Fruit fly (Drosophila melanogaster): ENCODE measurements around the gene CG2841.

The CG2841 gene

DNA sequence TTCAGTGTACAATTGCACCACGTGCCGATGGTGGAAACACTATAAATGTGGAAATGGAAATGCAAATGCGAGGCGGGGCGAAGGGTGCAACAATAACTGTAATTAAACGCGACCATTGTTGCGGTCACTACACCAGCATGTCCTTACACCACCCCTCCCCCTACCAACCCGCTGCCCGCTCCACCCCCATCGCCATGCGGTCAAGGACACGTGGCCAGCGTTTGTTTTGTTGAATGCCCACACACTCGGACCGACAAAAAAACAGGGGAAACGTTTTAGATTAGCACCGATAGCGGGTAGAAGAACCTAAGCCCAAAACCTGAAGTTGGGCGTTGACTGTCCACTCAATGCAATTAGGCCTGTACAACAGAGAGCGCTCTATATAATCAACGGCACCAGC, 28.4 kb upstream of the CG2841 start:
- TF ChIP-seq sv (GFP tag; optimal IDR thresholded peaks at IDR 0.05): no peak
- TF ChIP-seq dl (GFP tag; optimal IDR thresholded peaks at IDR 0.05; ENCODE audit: insufficient read depth in 1 of 2, partially characterized antibody in 2 of 2): no peak
- no peak for TF ChIP-seq brk (GFP tag; optimal IDR thresholded peaks at IDR 0.05)
- no peak for TF ChIP-seq Dif (GFP tag; optimal IDR thresholded peaks at IDR 0.05; ENCODE audit: partially characterized antibody)
- TF ChIP-seq GATAd (GFP tag; optimal IDR thresholded peaks at IDR 0.05): no peak
- TF ChIP-seq rgr (GFP tag; optimal IDR thresholded peaks at IDR 0.05): no peak
- TF ChIP-seq Abd-B (GFP tag; optimal IDR thresholded peaks at IDR 0.05): no peak
- no peak for TF ChIP-seq CG9705 (GFP tag; optimal IDR thresholded peaks at IDR 0.05)
- TF ChIP-seq usp (GFP tag; optimal IDR thresholded peaks at IDR 0.05): no peak
- no peak for TF ChIP-seq fru (GFP tag; optimal IDR thresholded peaks at IDR 0.05)
- TF ChIP-seq Dfd (GFP tag; optimal IDR thresholded peaks at IDR 0.05): no peak
- no peak for TF ChIP-seq jim (GFP tag; optimal IDR thresholded peaks at IDR 0.05)
- TF ChIP-seq N (GFP tag; optimal IDR thresholded peaks at IDR 0.05): no peak
- TF ChIP-seq CrebA (GFP tag; optimal IDR thresholded peaks at IDR 0.05; ENCODE audit: borderline replicate concordance): no peak
- TF ChIP-seq Hr83 (GFP tag; optimal IDR thresholded peaks at IDR 0.05; ENCODE audit: poor library complexity, severe bottlenecking): no peak
- TF ChIP-seq Sp1 (GFP tag; optimal IDR thresholded peaks at IDR 0.05): no peak
- TF ChIP-seq lola (GFP tag; optimal IDR thresholded peaks at IDR 0.05): no peak

DNA sequence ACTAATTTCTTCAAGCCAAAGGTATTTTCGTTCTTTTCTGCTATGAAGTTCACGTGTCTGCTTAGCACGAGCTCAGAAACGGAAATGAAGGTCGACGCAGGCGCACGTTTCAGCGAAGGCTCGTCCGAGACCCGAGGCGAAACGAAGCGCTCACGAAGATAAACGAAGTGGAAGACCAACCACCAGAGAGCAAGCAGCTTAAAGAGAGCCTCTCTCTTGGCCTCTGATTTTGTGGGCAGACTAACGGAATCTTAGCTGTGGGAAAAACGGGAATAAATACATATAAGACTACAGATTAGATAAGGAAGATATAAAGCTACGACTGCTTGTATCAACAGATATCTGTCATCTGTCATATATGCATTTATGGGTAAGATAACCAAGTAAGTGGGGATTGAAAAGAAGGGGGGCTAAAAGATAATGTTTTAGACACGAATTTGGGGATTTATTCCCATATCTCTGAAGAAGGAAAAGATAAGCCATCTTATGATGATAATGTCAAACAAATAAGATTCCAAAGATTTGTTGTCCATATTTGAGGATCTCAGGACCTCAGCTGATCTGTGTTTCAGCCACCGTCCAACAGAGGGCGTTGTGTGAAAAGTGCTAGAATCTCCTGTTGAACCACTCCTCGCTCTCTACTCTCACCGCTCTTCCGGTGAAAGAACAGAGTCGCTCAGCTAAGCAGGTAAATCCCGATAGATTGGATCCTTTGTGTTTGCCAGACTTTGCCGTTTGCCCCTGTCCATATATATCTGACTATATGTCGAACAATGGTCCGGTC, 21.6 kb upstream of the CG2841 start, which contains the start of gene PsGEF:
Gene PsGEF, minus strand, starts transcription at position 86 of the 784 bp plus-strand sequence.
- no peak for TF ChIP-seq usp (GFP tag; optimal IDR thresholded peaks at IDR 0.05)
- no peak for TF ChIP-seq br (GFP tag; optimal IDR thresholded peaks at IDR 0.05)
- no peak for TF ChIP-seq Hnf4 (GFP tag; optimal IDR thresholded peaks at IDR 0.05)
- TF ChIP-seq OdsH (GFP tag; optimal IDR thresholded peaks at IDR 0.05): no peak
- TF ChIP-seq dmrt93B (GFP tag; optimal IDR thresholded peaks at IDR 0.05): no peak

DNA sequence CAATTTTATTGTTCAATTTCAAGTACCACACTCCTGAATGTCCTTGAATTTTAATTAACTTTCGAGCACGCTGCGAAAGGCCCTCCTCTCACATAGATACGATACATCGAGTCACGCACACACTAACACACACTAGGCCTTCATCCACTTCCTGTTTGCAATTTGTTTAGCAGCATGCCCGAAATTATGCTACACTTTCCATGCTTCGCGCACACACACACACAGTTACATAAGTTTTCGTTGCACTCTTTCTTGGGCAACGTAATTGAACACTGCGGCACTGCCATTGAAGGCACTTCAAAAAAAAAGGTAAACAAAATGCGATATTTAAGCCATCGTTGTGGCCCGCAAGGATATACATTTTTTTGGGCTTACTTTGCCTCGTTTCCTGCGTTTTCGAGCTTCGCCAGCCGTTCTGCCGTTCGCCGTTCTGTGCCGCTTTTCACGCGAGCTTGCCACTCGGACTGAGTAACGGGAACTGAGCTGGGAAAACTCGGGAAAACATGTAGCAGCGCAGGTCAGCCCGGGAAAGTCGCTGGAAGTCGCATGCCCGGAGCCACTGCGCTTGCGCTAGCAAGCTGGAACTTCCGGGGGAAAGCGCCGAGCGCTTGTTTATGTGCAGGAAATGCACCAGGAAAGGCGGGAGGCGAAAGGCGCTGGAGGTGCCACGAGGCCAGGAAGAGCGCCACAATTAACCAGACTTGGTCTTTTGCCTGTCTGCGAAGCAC, 17.1 kb upstream of the CG2841 start:
- peak; percentile 4 for TF ChIP-seq N (GFP tag; optimal IDR thresholded peaks at IDR 0.05)
- TF ChIP-seq GATAd (GFP tag; optimal IDR thresholded peaks at IDR 0.05): no peak
- peak; percentile 5 for TF ChIP-seq rgr (GFP tag; optimal IDR thresholded peaks at IDR 0.05)

DNA sequence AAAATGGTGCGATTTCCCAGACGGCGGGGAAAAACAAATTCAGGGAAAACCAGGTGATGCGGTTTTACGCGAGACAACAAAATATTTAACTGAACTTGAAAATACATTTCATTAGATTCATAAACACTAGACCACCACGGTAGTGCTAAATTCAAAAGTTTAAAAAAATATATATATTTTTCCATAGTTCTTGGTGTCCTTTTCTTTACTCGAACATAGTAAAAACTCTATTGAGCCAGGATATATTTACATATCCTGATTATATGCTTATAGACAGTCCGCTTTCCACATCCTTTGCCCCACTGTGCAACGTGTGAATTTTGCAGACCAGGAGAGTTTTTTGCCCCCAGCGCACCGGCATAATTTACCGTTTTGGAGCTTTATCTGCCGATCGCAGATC, 751 bp downstream of the CG2841 start:
- TF ChIP-seq ey (GFP tag; optimal IDR thresholded peaks at IDR 0.05): peak; percentile 22
- peak; percentile 37 for TF ChIP-seq rgr (GFP tag; optimal IDR thresholded peaks at IDR 0.05)
- TF ChIP-seq OdsH (GFP tag; optimal IDR thresholded peaks at IDR 0.05): peak; percentile 9
- peak; percentile 12 for TF ChIP-seq dmrt93B (GFP tag; optimal IDR thresholded peaks at IDR 0.05)
- TF ChIP-seq h (GFP tag; optimal IDR thresholded peaks at IDR 0.05): peak; percentile 36
- TF ChIP-seq CG32264 (GFP tag; optimal IDR thresholded peaks at IDR 0.05): no peak
- TF ChIP-seq sv (GFP tag; optimal IDR thresholded peaks at IDR 0.05): no peak
- TF ChIP-seq foxo (GFP tag; optimal IDR thresholded peaks at IDR 0.05): peak in 1 of 2 experiments; percentile 55
- no peak for TF ChIP-seq Mio (GFP tag; optimal IDR thresholded peaks at IDR 0.05)
- TF ChIP-seq lola (GFP tag; optimal IDR thresholded peaks at IDR 0.05): no peak
- no peak for TF ChIP-seq Abd-B (GFP tag; optimal IDR thresholded peaks at IDR 0.05)
- peak; percentile 57 for TF ChIP-seq fru (GFP tag; optimal IDR thresholded peaks at IDR 0.05)
- TF ChIP-seq psq (GFP tag; optimal IDR thresholded peaks at IDR 0.05): no peak

DNA sequence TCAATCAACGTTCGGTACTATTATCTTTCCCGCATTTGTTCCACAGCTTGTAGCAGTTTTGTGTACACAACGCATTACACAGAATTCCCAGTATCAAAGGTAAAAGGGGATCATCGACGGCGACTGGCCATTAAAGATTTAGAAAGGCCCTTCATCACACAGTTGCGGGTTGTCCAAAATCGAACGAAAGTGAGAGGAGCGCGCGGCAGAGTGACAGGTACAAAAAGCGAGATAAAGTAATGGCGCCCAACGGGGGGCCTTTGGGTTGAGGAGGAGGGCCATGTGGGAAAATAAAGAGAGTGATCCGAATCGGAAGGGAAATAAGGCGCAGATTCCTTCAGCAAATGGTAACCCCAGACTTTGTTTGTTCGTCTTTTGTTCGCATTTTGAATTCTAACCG, 2.4 kb downstream of the CG2841 start:
- peak; percentile 15 for TF ChIP-seq fru (GFP tag; optimal IDR thresholded peaks at IDR 0.05)
- TF ChIP-seq Mio (GFP tag; optimal IDR thresholded peaks at IDR 0.05): no peak

DNA sequence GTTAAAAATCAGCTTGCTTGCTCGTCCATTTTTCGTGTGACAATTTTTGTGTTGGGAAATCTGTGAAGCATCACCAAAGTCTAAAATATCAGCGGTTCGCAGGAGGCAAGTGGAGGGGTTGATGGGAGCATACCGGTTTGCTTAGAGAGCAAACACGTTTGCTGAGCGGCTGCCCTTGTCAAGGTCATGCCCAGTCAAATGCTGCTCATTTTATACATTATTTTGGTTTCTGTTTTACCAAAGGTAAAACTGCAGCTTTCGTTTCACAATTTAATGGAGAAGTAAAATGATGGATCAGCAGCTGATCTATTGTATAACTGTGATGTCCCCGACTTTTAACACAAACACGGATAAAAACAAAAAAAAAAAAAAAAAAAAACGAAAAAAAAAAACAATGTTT, 3.7 kb downstream of the CG2841 start:
- TF ChIP-seq dl (GFP tag; optimal IDR thresholded peaks at IDR 0.05; ENCODE audit: insufficient read depth in 1 of 2, partially characterized antibody in 2 of 2) (no peak), fru (GFP tag; optimal IDR thresholded peaks at IDR 0.05) (no peak), Jra (GFP tag; optimal IDR thresholded peaks at IDR 0.05) (no peak), N (GFP tag; optimal IDR thresholded peaks at IDR 0.05) (no peak)

Measured in whole organism, wandering third instar larva.